Worm (Caenorhabditis elegans): Measurements from ENCODE around the gene skr-17.

DNA sequence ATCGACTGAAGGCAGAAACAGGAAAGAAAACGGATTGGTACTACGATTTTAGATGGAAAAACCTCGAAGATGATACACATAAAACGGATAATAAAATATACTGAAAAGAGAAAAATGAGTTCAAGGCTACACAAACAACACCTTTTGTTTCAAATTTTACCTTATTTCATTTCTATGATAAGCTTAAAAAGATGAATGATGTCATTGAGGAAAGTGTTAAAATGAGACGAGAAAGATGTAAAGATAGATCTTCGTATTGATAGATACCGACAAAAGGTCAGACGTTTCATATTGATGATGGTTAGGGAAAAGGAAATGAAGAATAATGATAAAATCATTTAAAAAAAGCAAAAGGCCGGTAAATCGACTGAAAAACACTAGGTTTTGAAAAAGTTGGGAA is 6.3 kb downstream of the skr-17 start:
- TF ChIP-seq fos-1 (tag; optimal IDR thresholded peaks at IDR 0.05) (no peak), pqm-1 (tag; optimal IDR thresholded peaks at IDR 0.05) (no peak), ceh-9 (tag; optimal IDR thresholded peaks at IDR 0.05) (no peak), ama-1 (optimal IDR thresholded peaks at IDR 0.05) (no peak), egl-27 (tag; optimal IDR thresholded peaks at IDR 0.05) (no peak), eor-1 (tag; optimal IDR thresholded peaks at IDR 0.05) (no peak), nhr-12 (tag; optimal IDR thresholded peaks at IDR 0.05) (no peak), ztf-11 (tag; optimal IDR thresholded peaks at IDR 0.05) (no peak), nhr-237 (tag; optimal IDR thresholded peaks at IDR 0.05) (no peak), lin-15B (tag; optimal IDR thresholded peaks at IDR 0.05) (no peak), lin-39 (tag; optimal IDR thresholded peaks at IDR 0.05) (no peak)

Measured in whole organism, L3 larva.